Fruit fly (Drosophila melanogaster): ENCODE measurements around the gene bru3.

The bru3 gene

dm6 chr3L:13489193-13489752 lies 313.9 kb downstream of the bru3 start (continued):
- TF ChIP-seq Rfx (GFP tag; IDR thresholded peaks at IDR 0.05) (no peak), CG30431 (GFP tag; optimal IDR thresholded peaks at IDR 0.05) (no peak), CG2129 (GFP tag; IDR thresholded peaks at IDR 0.05; ENCODE audit: partially characterized antibody) (no peak), Ets65A (GFP tag) (no peak), Asciz (GFP tag; optimal IDR thresholded peaks at IDR 0.05) (no peak), NfI (GFP tag; optimal IDR thresholded peaks at IDR 0.05) (no peak), CG8924 (tag; optimal IDR thresholded peaks at IDR 0.05) (no peak), Dek (tag; optimal IDR thresholded peaks at IDR 0.05) (no peak), CG12104 (GFP tag; optimal IDR thresholded peaks at IDR 0.05) (no peak), danr (GFP tag; IDR thresholded peaks at IDR 0.05) (no peak), CG12155 (GFP tag; optimal IDR thresholded peaks at IDR 0.05) (no peak), CG1233 (GFP tag; optimal IDR thresholded peaks at IDR 0.05) (no peak), CG33213 (GFP tag; optimal IDR thresholded peaks at IDR 0.05) (no peak), nau (GFP tag; optimal IDR thresholded peaks at IDR 0.05) (peak; percentile 52)

dm6 chr3L:13488129-13488876 lies 314.9 kb downstream of the bru3 start:
- TF ChIP-seq sens (GFP tag) (peak; percentile 36), sc (optimal IDR thresholded peaks at IDR 0.05) (no peak), sc (GFP tag; optimal IDR thresholded peaks at IDR 0.05) (no peak), wek (GFP tag; optimal IDR thresholded peaks at IDR 0.05) (no peak), vvl (GFP tag; IDR thresholded peaks at IDR 0.05) (0 out of 2 replicates have a peak, but pooled peaks have one; percentile 36), CG4404 (GFP tag; IDR thresholded peaks at IDR 0.05) (no peak), Trl (optimal IDR thresholded peaks at IDR 0.05) (no peak), Trl (GFP tag; optimal IDR thresholded peaks at IDR 0.05) (no peak), Hsf (GFP tag; optimal IDR thresholded peaks at IDR 0.05) (no peak), stc (GFP tag; IDR thresholded peaks at IDR 0.05) (0 out of 2 replicates have a peak, but pooled peaks have one; percentile 13), CG2199 (GFP tag; IDR thresholded peaks at IDR 0.05) (peak; percentile 80; the same call in 1 of the 3 replicates), CG10431 (GFP tag; optimal IDR thresholded peaks at IDR 0.05) (no peak), mam (GFP tag; optimal IDR thresholded peaks at IDR 0.05) (no peak), tap (tag; optimal IDR thresholded peaks at IDR 0.05) (peak; percentile 18), CG2120 (GFP tag; optimal IDR thresholded peaks at IDR 0.05) (no peak), CG12942 (GFP tag; optimal IDR thresholded peaks at IDR 0.05) (no peak), tll (GFP tag; optimal IDR thresholded peaks at IDR 0.05) (no peak), fd3F (GFP tag; optimal IDR thresholded peaks at IDR 0.05) (no peak), CG2889 (GFP tag; IDR thresholded peaks at IDR 0.05) (no peak), CG8388 (GFP tag; optimal IDR thresholded peaks at IDR 0.05) (peak; percentile 88), CG31441 (GFP tag; IDR thresholded peaks at IDR 0.05) (no peak), CG13894 (tag; optimal IDR thresholded peaks at IDR 0.05) (no peak), crp (GFP tag; optimal IDR thresholded peaks at IDR 0.05) (no peak), sug (tag; optimal IDR thresholded peaks at IDR 0.05) (peak; percentile 28), Stat92E (GFP tag; optimal IDR thresholded peaks at IDR 0.05) (no peak), cwo (GFP tag; optimal IDR thresholded peaks at IDR 0.05) (no peak), dmrt99B (tag; optimal IDR thresholded peaks at IDR 0.05) (peak; percentile 15), CG11085 (GFP tag; IDR thresholded peaks at IDR 0.05) (no peak), CG14710 (tag; optimal IDR thresholded peaks at IDR 0.05) (no peak), Lhr (GFP tag; optimal IDR thresholded peaks at IDR 0.05) (no peak), CG5953 (GFP tag; IDR thresholded peaks at IDR 0.05) (no peak), prd (optimal IDR thresholded peaks at IDR 0.05) (no peak), prd (GFP tag; IDR thresholded peaks at IDR 0.05) (no peak), kay (GFP tag; optimal IDR thresholded peaks at IDR 0.05) (peak; percentile 14), CG7357 (GFP tag; IDR thresholded peaks at IDR 0.05) (0 out of 3 replicates have a peak, but pooled peaks have one; percentile 25)

Measured in whole organism, embryonic.